Worm (Caenorhabditis elegans) whole organism, young adult: Measurements from ENCODE around the gene C14E2.3.

Experiments used
- B0336.3 ChIP-seq: fragments of 200-800 bp; sonication (Bioruptor generic); IDR thresholded peaks from 2 replicates; pipeline ENCODE4 v1.3.6; 2022; ENCODE audit warnings: missing genetic modification characterization, missing compliant biosample characterization
- F37B4.10 ChIP-seq: fragments of 200-800 bp; sonication (Bioruptor generic); IDR thresholded peaks from 2 replicates; pipeline ENCODE4 v1.3.6; 2022; ENCODE audit warnings: missing genetic modification characterization, missing compliant biosample characterization
- F39B2.1 ChIP-seq: fragments of 200-800 bp; sonication (Bioruptor generic); IDR thresholded peaks from 2 replicates; pipeline ENCODE4 v1.3.6; 2022; ENCODE audit warnings: missing genetic modification reagents, missing genetic modification characterization, missing compliant biosample characterization
- T07F8.4 ChIP-seq: sonication (generic microtip); optimal IDR thresholded peaks from 2 replicates; lab custom pipeline; 2016; ENCODE audit warnings: mild to moderate bottlenecking, missing genetic modification characterization, moderate library complexity, missing compliant biosample characterization
- T26A5.8 ChIP-seq: sonication (generic microtip); optimal IDR thresholded peaks from 2 replicates; lab custom pipeline; 2016; ENCODE audit warnings: missing genetic modification characterization, missing compliant biosample characterization
- Y53F4B.3 ChIP-seq: fragments of 200-800 bp; sonication (Bioruptor generic); IDR thresholded peaks from 2 replicates; pipeline ENCODE4 v1.3.6; 2022; ENCODE audit warnings: missing genetic modification reagents, missing genetic modification characterization, missing compliant biosample characterization
- Y79H2A.3 ChIP-seq: fragments of 200-800 bp; sonication (Bioruptor generic); conservative IDR thresholded peaks from 2 replicates; pipeline ENCODE4 v1.3.6; 2022; ENCODE audit warnings: missing genetic modification reagents, missing genetic modification characterization, missing compliant biosample characterization
- Y95B8A.8 ChIP-seq: fragments of 200-800 bp; sonication (Bioruptor generic); IDR thresholded peaks from 2 replicates; pipeline ENCODE4 v1.3.6; 2022; ENCODE audit warnings: missing genetic modification reagents, missing genetic modification characterization, missing compliant biosample characterization
- akir-1 ChIP-seq: fragments of 200-800 bp; sonication (Bioruptor generic); optimal IDR thresholded peaks from 2 replicates; lab custom pipeline; 2018; ENCODE audit warnings: mild to moderate bottlenecking, missing genetic modification characterization, moderate library complexity, missing compliant biosample characterization
- aptf-3 ChIP-seq: fragments of 200-800 bp; sonication (Bioruptor generic); IDR thresholded peaks from 2 replicates; pipeline ENCODE4 v1.3.6; 2022; ENCODE audit warnings: missing genetic modification characterization, missing compliant biosample characterization
- athp-1 ChIP-seq: sonication (generic microtip); optimal IDR thresholded peaks from 2 replicates; lab custom pipeline; 2017; ENCODE audit warnings: mild to moderate bottlenecking, missing genetic modification characterization, missing compliant biosample characterization
- attf-3 ChIP-seq: fragments of 200-800 bp; sonication (Bioruptor generic); conservative IDR thresholded peaks from 2 replicates; pipeline ENCODE4 v1.3.6; 2022; ENCODE audit warnings: missing genetic modification reagents, missing genetic modification characterization, missing compliant biosample characterization
- dpff-1 ChIP-seq: sonication (generic microtip); optimal IDR thresholded peaks from 2 replicates; lab custom pipeline; 2017; ENCODE audit warnings: mild to moderate bottlenecking, missing genetic modification characterization, missing compliant biosample characterization
- dpl-1 ChIP-seq: fragments of 150-350 bp; optimal IDR thresholded peaks from 2 replicates; lab custom pipeline; 2014; ENCODE audit warnings: missing biosample characterization, missing genetic modification reagents, missing genetic modification characterization
- egl-44 ChIP-seq: fragments of 200-800 bp; sonication (Bioruptor generic); IDR thresholded peaks from 2 replicates; pipeline ENCODE4 v1.3.6; 2022; ENCODE audit warnings: missing genetic modification reagents, missing genetic modification characterization, missing compliant biosample characterization
- ekl-4 ChIP-seq: fragments of 200-800 bp; sonication (Bioruptor generic); IDR thresholded peaks from 2 replicates; pipeline ENCODE4 v1.3.6; 2022; ENCODE audit warnings: missing genetic modification reagents, missing genetic modification characterization, missing compliant biosample characterization
- hsf-1 ChIP-seq: fragments of 200-800 bp; sonication (Bioruptor generic); IDR thresholded peaks from 2 replicates; pipeline ENCODE4 v1.3.6; 2022; ENCODE audit warnings: missing genetic modification reagents, missing genetic modification characterization, missing compliant biosample characterization
- let-607 ChIP-seq, 2 experiments: fragments of 200-800 bp in 1 of 2; sonication (Bioruptor generic) in 1 of 2; sonication (generic microtip) in 1 of 2; optimal IDR thresholded peaks; 2 replicates each; lab custom pipeline; 2016 to 2018; ENCODE audit warnings: mild to moderate bottlenecking in 2 of 2, missing compliant biosample characterization in 2 of 2, missing genetic modification characterization in 2 of 2, moderate library complexity in 2 of 2, missing genotype in 1 of 2
- lin-26 ChIP-seq: fragments of 200-800 bp; sonication (Bioruptor generic); IDR thresholded peaks from 2 replicates; pipeline ENCODE4 v1.3.6; 2022; ENCODE audit warnings: missing genetic modification reagents, missing genetic modification characterization, missing compliant biosample characterization
- nfya-1 ChIP-seq: sonication (generic microtip); optimal IDR thresholded peaks from 2 replicates; lab custom pipeline; 2017; ENCODE audit warnings: antibody characterized with exemption, missing compliant biosample characterization, missing genetic modification characterization, borderline replicate concordance; ENCODE audit not compliant: insufficient read depth
- pha-4 ChIP-seq: fragments of 150-350 bp; sonication (generic microtip); optimal IDR thresholded peaks from 2 replicates; lab custom pipeline; 2014; ENCODE audit warnings: missing biosample characterization, missing genetic modification reagents, missing genetic modification characterization
- sdz-38 ChIP-seq: sonication (generic microtip); optimal IDR thresholded peaks from 2 replicates; lab custom pipeline; 2016; ENCODE audit warnings: missing genotype, missing genetic modification characterization, missing compliant biosample characterization
- snpc-1.1 ChIP-seq: sonication (generic microtip); optimal IDR thresholded peaks from 2 replicates; lab custom pipeline; 2017; ENCODE audit warnings: missing genetic modification characterization, mild to moderate bottlenecking, missing compliant biosample characterization, antibody characterized with exemption, moderate library complexity, missing genotype, missing genetic modification reagents; ENCODE audit not compliant: insufficient read depth
- snpc-1.3 ChIP-seq: sonication (generic microtip); optimal IDR thresholded peaks from 2 replicates; lab custom pipeline; 2017; ENCODE audit warnings: missing genetic modification characterization, mild to moderate bottlenecking, missing compliant biosample characterization, antibody characterized with exemption, moderate library complexity, missing genotype, missing genetic modification reagents; ENCODE audit not compliant: insufficient read depth
- tlf-1 ChIP-seq: fragments of 200-800 bp; sonication (Bioruptor generic); optimal IDR thresholded peaks from 2 replicates; lab custom pipeline; 2018; ENCODE audit warnings: mild to moderate bottlenecking, missing genetic modification characterization, missing compliant biosample characterization
- zfh-2 ChIP-seq: fragments of 200-800 bp; sonication (Bioruptor generic); conservative IDR thresholded peaks from 2 replicates; pipeline ENCODE4 v1.3.6; 2022; ENCODE audit warnings: missing genetic modification reagents, missing genetic modification characterization, missing compliant biosample characterization
- zim-3 ChIP-seq: sonication (generic microtip); optimal IDR thresholded peaks from 2 replicates; lab custom pipeline; 2017; ENCODE audit warnings: mild to moderate bottlenecking, missing genetic modification characterization, moderate library complexity, missing compliant biosample characterization
- ztf-25 ChIP-seq: fragments of 200-800 bp; sonication (Bioruptor generic); IDR thresholded peaks from 2 replicates; pipeline ENCODE4 v1.3.6; 2022; ENCODE audit warnings: missing genetic modification reagents, missing genetic modification characterization, missing compliant biosample characterization

C14E2.3 gene

DNA sequence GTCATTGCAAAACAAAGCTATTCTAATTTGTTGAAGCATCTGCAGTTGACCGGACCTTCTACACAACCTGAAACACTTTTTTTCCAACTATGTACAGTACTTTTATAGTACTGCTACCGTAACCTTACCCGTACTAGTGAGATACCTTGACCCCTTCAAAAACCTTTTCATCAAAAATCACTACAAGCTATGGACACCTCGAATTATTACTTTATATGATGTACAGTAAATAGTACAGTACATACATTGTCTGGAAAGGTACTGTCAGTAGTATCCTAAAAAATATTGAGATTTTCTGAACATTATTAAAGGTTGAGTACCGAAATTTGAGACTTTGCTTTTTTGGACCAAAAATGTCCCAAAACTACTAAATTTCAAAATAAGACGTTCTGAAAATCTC is 25.6 kb downstream of the C14E2.3 start:
- TF ChIP-seq zim-3 (tag; lab: Kevin White, UChicago) = no peak
- no peak for TF ChIP-seq let-607 (tag; optimal IDR thresholded peaks at IDR 0.05; lab: Kevin White, UChicago)
- TF ChIP-seq ekl-4 = no peak
- no peak for TF ChIP-seq nfya-1 (tag; lab: Kevin White, UChicago)
- TF ChIP-seq ztf-25 = no peak
- no peak for TF ChIP-seq Y95B8A.8
- no peak for TF ChIP-seq pha-4
- no peak for TF ChIP-seq Y53F4B.3
- TF ChIP-seq zfh-2 (GFP tag; lab: Robert Waterston, UW) = no peak
- TF ChIP-seq akir-1 = no peak
- TF ChIP-seq dpff-1 (tag; lab: Kevin White, UChicago) = no peak
- no peak for TF ChIP-seq tlf-1 (GFP tag; lab: Kevin White, UChicago)
- TF ChIP-seq snpc-1.3 (tag; lab: Kevin White, UChicago) = no peak
- TF ChIP-seq T26A5.8 (tag; lab: Kevin White, UChicago) = no peak
- no peak for TF ChIP-seq egl-44 (GFP tag; lab: Robert Waterston, UW)
- TF ChIP-seq F39B2.1 (GFP tag; lab: Robert Waterston, UW) = no peak
- no peak for TF ChIP-seq F37B4.10 (GFP tag; lab: Robert Waterston, UW)

DNA sequence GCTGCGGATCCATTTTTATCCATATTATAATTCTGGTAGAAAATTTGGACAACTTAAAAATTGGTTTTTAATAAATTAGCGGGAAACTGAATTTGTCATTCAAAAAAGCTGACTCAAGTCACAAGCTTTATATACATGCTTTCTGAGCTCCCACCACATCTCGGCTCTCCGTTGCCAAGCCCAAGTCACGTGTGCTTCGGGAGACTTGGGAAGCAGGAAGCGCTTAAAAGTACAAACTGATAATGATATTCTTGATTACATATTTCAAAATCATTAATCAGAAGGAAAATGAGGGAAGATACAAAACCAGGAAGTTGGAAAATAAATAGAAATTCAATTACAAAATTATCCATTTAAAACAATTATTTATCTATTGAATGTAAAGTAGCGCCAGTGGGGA is 33.3 kb downstream of the C14E2.3 start, which contains the start of gene elc-2:
TSS of gene elc-2 (minus strand) at position 101 of the 400 bp plus-strand sequence.
- TF ChIP-seq T07F8.4 (tag; lab: Kevin White, UChicago) (no peak), lin-26 (no peak), aptf-3 (no peak), dpl-1 (GFP tag; lab: Kevin White, UChicago) (no peak), sdz-38 (tag; lab: Kevin White, UChicago) (no peak), B0336.3 (GFP tag; lab: Robert Waterston, UW) (no peak), hsf-1 (GFP tag; lab: Robert Waterston, UW) (no peak), athp-1 (no peak)

DNA sequence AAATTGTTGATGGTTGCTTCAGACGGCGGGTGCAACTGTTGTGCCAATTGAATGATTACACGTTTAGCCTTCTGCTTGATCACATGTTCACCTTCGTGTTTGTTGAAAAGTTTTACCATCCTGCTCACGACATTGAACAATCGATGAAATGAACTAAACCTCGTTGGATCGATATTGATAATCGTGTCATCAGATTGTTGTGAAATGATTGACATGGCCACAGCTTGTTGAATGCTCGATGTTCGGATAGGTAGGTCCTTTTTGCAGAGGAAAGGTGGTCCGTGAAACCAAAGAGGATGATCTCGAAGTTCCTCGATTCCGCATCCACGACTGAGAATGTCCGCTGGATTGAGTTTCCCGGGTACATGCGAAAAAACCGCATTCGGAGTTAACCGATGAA is 41.7 kb downstream of the C14E2.3 start:
- no peak for TF ChIP-seq attf-3 (GFP tag; lab: Robert Waterston, UW)
- no peak for TF ChIP-seq snpc-1.1 (tag; lab: Kevin White, UChicago)
- no peak for TF ChIP-seq F39B2.1 (GFP tag; lab: Robert Waterston, UW)
- no peak for TF ChIP-seq Y79H2A.3 (GFP tag; lab: Robert Waterston, UW)
